Worm (Caenorhabditis elegans) whole organism, early embryonic: Measurements from ENCODE around the gene ugt-42.

Experiments used
- pes-1 ChIP-seq: fragments of 200-800 bp; sonication (Bioruptor generic); IDR thresholded peaks from 2 replicates; pipeline ENCODE4 v1.3.6; 2022; ENCODE audit warnings: missing genetic modification reagents, missing genetic modification characterization, missing compliant biosample characterization

The ugt-42 gene

ce11 chrV:699051-699450, 52.1 kb downstream of the ugt-42 start:
- no peak for TF ChIP-seq pes-1 (GFP tag; lab: Robert Waterston, UW)
